Fruit fly (Drosophila melanogaster): ENCODE measurements around the gene blp.

DNA sequence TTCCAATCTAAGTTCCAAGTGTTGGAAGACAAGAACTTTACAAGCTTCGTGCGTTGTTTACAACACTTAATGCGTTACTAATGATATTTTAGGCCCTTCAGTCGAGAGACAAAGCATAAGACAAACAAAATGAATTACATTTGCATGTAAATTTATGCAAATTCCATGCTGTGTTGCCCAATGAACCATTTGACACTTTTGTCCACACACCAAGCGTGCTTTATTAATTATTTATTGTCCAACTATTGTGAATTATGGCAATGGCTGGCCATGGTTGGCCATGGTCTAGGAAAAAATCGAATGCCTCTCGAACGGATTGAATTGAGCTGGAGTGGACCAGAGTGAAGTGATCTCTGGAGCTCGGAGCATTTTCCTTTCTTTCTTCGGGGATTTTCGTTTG, 5.5 kb upstream of the blp start:
- no peak for TF ChIP-seq Hr83 (GFP tag; optimal IDR thresholded peaks at IDR 0.05; ENCODE audit: poor library complexity, severe bottlenecking)
- TF ChIP-seq OdsH (GFP tag; optimal IDR thresholded peaks at IDR 0.05), result no peak
